Worm (Caenorhabditis elegans) whole organism, young adult: Measurements from ENCODE around the gene Y59E1A.4.

ENCODE experiments used
- B0019.2 ChIP-seq: fragments of 200-800 bp; sonication (Bioruptor generic); conservative IDR thresholded peaks from 2 replicates; pipeline ENCODE4 v1.3.6; 2022; ENCODE audit warnings: missing genetic modification reagents, missing genetic modification characterization, missing compliant biosample characterization
- B0035.1 ChIP-seq: sonication (generic microtip); optimal IDR thresholded peaks from 2 replicates; lab custom pipeline; 2016; ENCODE audit warnings: missing genetic modification characterization, mild to moderate bottlenecking, missing compliant biosample characterization, missing genotype, missing genetic modification reagents
- B0261.1 ChIP-seq: sonication (generic microtip); optimal IDR thresholded peaks from 2 replicates; lab custom pipeline; 2016; ENCODE audit warnings: mild to moderate bottlenecking, missing genetic modification characterization, moderate library complexity, missing compliant biosample characterization
- C17E4.6 ChIP-seq: fragments of 200-800 bp; sonication (Bioruptor generic); IDR thresholded peaks from 2 replicates; pipeline ENCODE4 v1.3.6; 2022; ENCODE audit warnings: missing genetic modification reagents, missing genetic modification characterization, missing compliant biosample characterization
- F22D6.2 ChIP-seq: sonication (generic microtip); optimal IDR thresholded peaks from 2 replicates; lab custom pipeline; 2016; ENCODE audit warnings: mild to moderate bottlenecking, missing genetic modification characterization, missing compliant biosample characterization
- F33H1.4 ChIP-seq: fragments of 200-800 bp; sonication (Bioruptor generic); IDR thresholded peaks from 2 replicates; pipeline ENCODE4 v1.3.6; 2022; ENCODE audit warnings: missing genetic modification reagents, missing genetic modification characterization, missing compliant biosample characterization
- F52B5.7 ChIP-seq: sonication (generic microtip); optimal IDR thresholded peaks from 2 replicates; lab custom pipeline; 2016; ENCODE audit warnings: mild to moderate bottlenecking, missing genetic modification characterization, missing compliant biosample characterization
- F55B11.4 ChIP-seq: sonication (generic microtip); optimal IDR thresholded peaks from 2 replicates; lab custom pipeline; 2016; ENCODE audit warnings: missing compliant biosample characterization, missing genetic modification characterization, borderline replicate concordance; ENCODE audit not compliant: insufficient read depth
- T26A5.8 ChIP-seq: sonication (generic microtip); optimal IDR thresholded peaks from 2 replicates; lab custom pipeline; 2016; ENCODE audit warnings: missing genetic modification characterization, missing compliant biosample characterization
- Y53G8AR.9 ChIP-seq: fragments of 200-800 bp; sonication (Bioruptor generic); conservative IDR thresholded peaks from 2 replicates; pipeline ENCODE4 v1.3.6; 2022; ENCODE audit warnings: missing genetic modification reagents, missing genetic modification characterization, missing compliant biosample characterization
- Y79H2A.3 ChIP-seq: fragments of 200-800 bp; sonication (Bioruptor generic); conservative IDR thresholded peaks from 2 replicates; pipeline ENCODE4 v1.3.6; 2022; ENCODE audit warnings: missing genetic modification reagents, missing genetic modification characterization, missing compliant biosample characterization
- akir-1 ChIP-seq: fragments of 200-800 bp; sonication (Bioruptor generic); optimal IDR thresholded peaks from 2 replicates; lab custom pipeline; 2018; ENCODE audit warnings: mild to moderate bottlenecking, missing genetic modification characterization, moderate library complexity, missing compliant biosample characterization
- die-1 ChIP-seq: sonication (generic microtip); optimal IDR thresholded peaks from 2 replicates; lab custom pipeline; 2016; ENCODE audit warnings: missing genotype, mild to moderate bottlenecking, missing genetic modification characterization, missing compliant biosample characterization
- egl-18 ChIP-seq: fragments of 200-800 bp; sonication (Bioruptor generic); IDR thresholded peaks from 2 replicates; pipeline ENCODE4 v1.3.6; 2022; ENCODE audit warnings: missing genetic modification reagents, missing genetic modification characterization, missing compliant biosample characterization
- egrh-3 ChIP-seq: fragments of 200-800 bp; sonication (Bioruptor generic); IDR thresholded peaks from 2 replicates; pipeline ENCODE4 v1.3.6; 2022; ENCODE audit warnings: missing genetic modification reagents, missing genetic modification characterization, missing compliant biosample characterization
- fkh-3 ChIP-seq: sonication (generic microtip); optimal IDR thresholded peaks from 2 replicates; lab custom pipeline; 2016; ENCODE audit warnings: mild to moderate bottlenecking, missing genetic modification characterization, missing compliant biosample characterization
- gei-17 ChIP-seq: fragments of 200-800 bp; sonication (Bioruptor generic); optimal IDR thresholded peaks from 2 replicates; lab custom pipeline; 2018; ENCODE audit warnings: mild to moderate bottlenecking, missing genetic modification characterization, missing compliant biosample characterization
- him-1 ChIP-seq: sonication (generic microtip); optimal IDR thresholded peaks from 2 replicates; lab custom pipeline; 2016; ENCODE audit warnings: missing genotype, missing genetic modification reagents, missing genetic modification characterization, missing compliant biosample characterization
- hmg-20 ChIP-seq: fragments of 200-800 bp; sonication (Bioruptor generic); IDR thresholded peaks from 2 replicates; pipeline ENCODE4 v1.3.6; 2022; ENCODE audit warnings: missing genetic modification reagents, missing genetic modification characterization, missing compliant biosample characterization
- lin-35 ChIP-seq, 3 experiments: fragments of 150-350 bp in 2 of 3; sonication (generic microtip) in 1 of 3; optimal IDR thresholded peaks; 2 replicates each; lab custom pipeline; 2014 to 2018; ENCODE audit warnings: missing biosample characterization in 3 of 3, missing genetic modification characterization in 3 of 3, missing genetic modification reagents in 3 of 3
- madf-3 ChIP-seq: fragments of 200-800 bp; sonication (Bioruptor generic); IDR thresholded peaks from 2 replicates; pipeline ENCODE4 v1.3.6; 2022; ENCODE audit warnings: missing genetic modification reagents, missing genetic modification characterization, missing compliant biosample characterization
- madf-6 ChIP-seq: fragments of 200-800 bp; sonication (Bioruptor generic); IDR thresholded peaks from 2 replicates; pipeline ENCODE4 v1.3.6; 2022; ENCODE audit warnings: missing genetic modification reagents, missing genetic modification characterization, missing compliant biosample characterization
- mcd-1 ChIP-seq: fragments of 200-800 bp; sonication (Bioruptor generic); IDR thresholded peaks from 2 replicates; pipeline ENCODE4 v1.3.6; 2022; ENCODE audit warnings: missing genetic modification reagents, missing genetic modification characterization, missing compliant biosample characterization
- mel-28 ChIP-seq: sonication (generic microtip); optimal IDR thresholded peaks from 2 replicates; lab custom pipeline; 2016; ENCODE audit warnings: borderline replicate concordance, mild to moderate bottlenecking, missing genetic modification characterization, missing compliant biosample characterization
- nfya-2 ChIP-seq: fragments of 200-800 bp; sonication (Bioruptor generic); IDR thresholded peaks from 2 replicates; pipeline ENCODE4 v1.3.6; 2022; ENCODE audit warnings: missing genetic modification reagents, missing genetic modification characterization, missing compliant biosample characterization
- nhr-120 ChIP-seq: fragments of 200-800 bp; sonication (Bioruptor generic); IDR thresholded peaks from 2 replicates; pipeline ENCODE4 v1.3.6; 2022; ENCODE audit warnings: missing genetic modification characterization, missing compliant biosample characterization
- pbrm-1 ChIP-seq: fragments of 200-800 bp; sonication (Bioruptor generic); IDR thresholded peaks from 2 replicates; pipeline ENCODE4 v1.3.6; 2022; ENCODE audit warnings: missing genetic modification reagents, missing genetic modification characterization, missing compliant biosample characterization
- rec-8 ChIP-seq, 2 experiments: sonication (generic microtip); optimal IDR thresholded peaks; 2 replicates each; lab custom pipeline; 2016; ENCODE audit warnings: mild to moderate bottlenecking in 2 of 2, missing genetic modification characterization in 2 of 2, missing genetic modification reagents in 2 of 2, missing genotype in 2 of 2, missing biosample characterization in 1 of 2, missing compliant biosample characterization in 1 of 2, moderate library complexity in 1 of 2
- repo-1 ChIP-seq: sonication (generic microtip); optimal IDR thresholded peaks from 2 replicates; lab custom pipeline; 2017; ENCODE audit warnings: mild to moderate bottlenecking, missing genetic modification characterization, missing compliant biosample characterization
- rpc-1 ChIP-seq, 2 experiments: fragments of 150-350 bp in 1 of 2; sonication (generic microtip) in 1 of 2; optimal IDR thresholded peaks; 2 replicates each; lab custom pipeline; 2014 to 2018; ENCODE audit warnings: missing biosample characterization in 1 of 2, missing genetic modification characterization in 1 of 2, missing genetic modification reagents in 1 of 2, missing genotype in 1 of 2
- snpc-1.1 ChIP-seq: sonication (generic microtip); optimal IDR thresholded peaks from 2 replicates; lab custom pipeline; 2017; ENCODE audit warnings: missing genetic modification characterization, mild to moderate bottlenecking, missing compliant biosample characterization, antibody characterized with exemption, moderate library complexity, missing genotype, missing genetic modification reagents; ENCODE audit not compliant: insufficient read depth
- snpc-1.3 ChIP-seq: sonication (generic microtip); optimal IDR thresholded peaks from 2 replicates; lab custom pipeline; 2017; ENCODE audit warnings: missing genetic modification characterization, mild to moderate bottlenecking, missing compliant biosample characterization, antibody characterized with exemption, moderate library complexity, missing genotype, missing genetic modification reagents; ENCODE audit not compliant: insufficient read depth
- tbp1 ChIP-seq: fragments of 200-800 bp; sonication (Bioruptor generic); optimal IDR thresholded peaks from 2 replicates; lab custom pipeline; 2018; ENCODE audit warnings: mild to moderate bottlenecking, missing genetic modification characterization, missing compliant biosample characterization
- unc-130 ChIP-seq: sonication (generic microtip); optimal IDR thresholded peaks from 2 replicates; lab custom pipeline; 2016; ENCODE audit warnings: missing genetic modification reagents, missing genetic modification characterization, missing compliant biosample characterization
- zfh-2 ChIP-seq: fragments of 200-800 bp; sonication (Bioruptor generic); conservative IDR thresholded peaks from 2 replicates; pipeline ENCODE4 v1.3.6; 2022; ENCODE audit warnings: missing genetic modification reagents, missing genetic modification characterization, missing compliant biosample characterization
- zim-3 ChIP-seq: sonication (generic microtip); optimal IDR thresholded peaks from 2 replicates; lab custom pipeline; 2017; ENCODE audit warnings: mild to moderate bottlenecking, missing genetic modification characterization, moderate library complexity, missing compliant biosample characterization
- ztf-26 ChIP-seq: sonication (generic microtip); optimal IDR thresholded peaks from 2 replicates; lab custom pipeline; 2017; ENCODE audit warnings: missing genetic modification characterization, missing compliant biosample characterization
- ztf-28 ChIP-seq: fragments of 200-800 bp; sonication (Bioruptor generic); IDR thresholded peaks from 2 replicates; pipeline ENCODE4 v1.3.6; 2022; ENCODE audit warnings: missing genetic modification reagents, missing genetic modification characterization, missing compliant biosample characterization
- ztf-3 ChIP-seq: fragments of 200-800 bp; sonication (Bioruptor generic); optimal IDR thresholded peaks from 2 replicates; lab custom pipeline; 2018; ENCODE audit warnings: mild to moderate bottlenecking, missing genetic modification characterization, missing compliant biosample characterization

The Y59E1A.4 gene

ce11 chrX:1959063-1959462 lies 19.3 kb upstream of the Y59E1A.4 start:
- TF ChIP-seq him-1 (no peak), C17E4.6 (GFP tag; lab: Robert Waterston, UW) (no peak), Y79H2A.3 (GFP tag; lab: Robert Waterston, UW) (no peak), T26A5.8 (tag; lab: Kevin White, UChicago) (no peak), B0019.2 (GFP tag; lab: Robert Waterston, UW) (no peak), egrh-3 (no peak), repo-1 (tag; lab: Kevin White, UChicago) (no peak), fkh-3 (tag; lab: Kevin White, UChicago) (no peak), rec-8 (tag; optimal IDR thresholded peaks at IDR 0.05; lab: Kevin White, UChicago) (no peak), F55B11.4 (tag; lab: Kevin White, UChicago) (no peak), lin-35 (GFP tag; optimal IDR thresholded peaks at IDR 0.05; lab: Kevin White, UChicago) (no peak), Y53G8AR.9 (no peak)
- TF ChIP-seq, all 124 proteins: peak for 0

DNA sequence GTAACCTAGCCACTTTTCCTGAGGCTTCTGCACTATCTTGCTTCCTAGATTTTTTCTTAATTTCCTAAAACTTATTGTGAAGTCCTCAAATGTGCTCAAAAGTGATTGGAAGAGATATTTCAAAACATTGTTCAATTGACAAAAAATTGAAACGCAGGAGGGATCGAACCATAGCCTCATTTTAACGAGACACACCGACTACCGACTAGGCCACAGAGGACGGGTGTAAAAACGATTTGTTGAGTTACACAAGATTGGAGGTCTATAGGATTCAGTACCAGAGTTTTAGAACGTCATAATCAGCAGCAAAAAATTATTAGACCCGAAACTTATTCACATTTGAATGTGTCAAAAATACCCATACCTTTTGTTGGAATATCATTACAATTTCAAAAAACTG lies 539 bp downstream of the Y59E1A.4 start:
- no peak for TF ChIP-seq hmg-20 (GFP tag; lab: Robert Waterston, UW)
- peak; percentile 68 for TF ChIP-seq B0261.1 (tag; lab: Kevin White, UChicago)
- peak; percentile 61 for TF ChIP-seq rpc-1 (optimal IDR thresholded peaks at IDR 0.05; lab: Kevin White, UChicago)
- TF ChIP-seq rpc-1 (tag; optimal IDR thresholded peaks at IDR 0.05; lab: Kevin White, UChicago), result peak; percentile 82
- TF ChIP-seq zim-3 (tag; lab: Kevin White, UChicago), result no peak
- 0 out of 2 replicates have a peak, but pooled peaks have one; percentile 61 for TF ChIP-seq madf-3
- TF ChIP-seq tbp1 (GFP tag; lab: Kevin White, UChicago), result peak; percentile 86

DNA sequence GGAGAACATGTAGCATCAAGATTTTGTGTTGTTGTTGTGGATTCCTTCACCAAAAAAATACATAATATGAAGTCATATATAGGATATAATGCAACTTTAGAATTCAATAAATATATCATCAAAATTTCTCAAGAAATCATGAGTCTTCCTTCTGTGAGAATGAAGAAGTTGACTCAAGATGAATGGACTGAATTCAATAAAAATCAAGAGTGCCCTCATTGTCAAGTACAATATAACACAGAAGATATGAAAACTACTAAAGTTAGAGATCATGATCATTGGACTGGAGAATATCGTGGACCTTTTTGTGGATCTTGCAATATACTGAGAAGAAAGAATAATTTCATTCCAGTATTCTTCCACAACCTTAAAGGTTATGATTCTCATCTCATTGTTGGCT lies 4.3 kb downstream of the Y59E1A.4 start:
- no peak for TF ChIP-seq ztf-26 (tag; lab: Kevin White, UChicago)
- TF ChIP-seq pbrm-1 (GFP tag; lab: Robert Waterston, UW), result no peak
- TF ChIP-seq rec-8 (tag; optimal IDR thresholded peaks at IDR 0.05; lab: Kevin White, UChicago), result no peak
- TF ChIP-seq snpc-1.1 (tag; lab: Kevin White, UChicago), result no peak
- TF ChIP-seq ztf-28 (GFP tag; lab: Robert Waterston, UW), result no peak
- TF ChIP-seq zfh-2 (GFP tag; lab: Robert Waterston, UW), result no peak
- TF ChIP-seq mcd-1 (GFP tag; lab: Robert Waterston, UW), result no peak
- TF ChIP-seq B0035.1, result no peak
- no peak for TF ChIP-seq gei-17
- no peak for TF ChIP-seq snpc-1.3
- TF ChIP-seq F52B5.7 (tag; lab: Kevin White, UChicago), result no peak
- TF ChIP-seq nhr-120 (GFP tag; lab: Robert Waterston, UW), result no peak
- TF ChIP-seq ztf-3, result no peak
- no peak for TF ChIP-seq akir-1 (GFP tag; lab: Kevin White, UChicago)
- TF ChIP-seq madf-6 (GFP tag; lab: Robert Waterston, UW), result no peak
- TF ChIP-seq, all 124 proteins: peak for 0

DNA sequence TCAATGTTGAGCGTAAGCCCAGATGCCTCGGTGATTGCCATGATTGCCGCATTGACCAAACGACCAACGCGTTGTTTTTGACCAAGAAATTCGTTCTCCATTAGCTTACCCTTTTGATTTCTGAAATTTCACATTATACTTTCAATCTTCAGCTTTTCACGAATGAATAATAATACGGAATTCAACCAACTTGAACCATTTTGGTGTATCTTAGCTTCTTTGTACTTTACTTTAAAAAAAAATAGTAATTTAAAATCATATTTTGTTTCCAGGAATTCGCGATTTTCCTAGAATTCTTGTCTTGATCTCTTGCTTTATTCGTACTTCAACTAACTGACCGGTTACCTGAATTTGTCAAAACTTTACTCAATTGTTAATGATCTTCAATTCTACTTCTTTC lies 15.6 kb downstream of the Y59E1A.4 start, which contains the start of gene ZC53.2:
TSS of gene ZC53.2 (minus strand) at position 101 of the 400 bp plus-strand sequence.
- TF ChIP-seq die-1 (tag; lab: Kevin White, UChicago) (no peak), madf-6 (GFP tag; lab: Robert Waterston, UW) (no peak), F22D6.2 (tag; lab: Kevin White, UChicago) (no peak), unc-130 (GFP tag; lab: Kevin White, UChicago) (no peak), nfya-2 (GFP tag; lab: Robert Waterston, UW) (no peak), T26A5.8 (tag; lab: Kevin White, UChicago) (no peak), mel-28 (tag; lab: Kevin White, UChicago) (no peak), egl-18 (GFP tag; lab: Robert Waterston, UW) (no peak), F33H1.4 (no peak), repo-1 (tag; lab: Kevin White, UChicago) (no peak)
- TF ChIP-seq, all 124 proteins: peak for 0
